Fruit fly (Drosophila melanogaster) whole organism, embryonic: ENCODE data around the gene CG18508.

Experiments used
- HmgZ ChIP-seq: fragments of 200-800 bp; sonication (Bioruptor generic); optimal IDR thresholded peaks from 2 replicates; lab custom pipeline; 2018; ENCODE audit warnings: missing biosample characterization, mild to moderate bottlenecking, missing genetic modification characterization
- gcm ChIP-seq: fragments of 200-800 bp; sonication (Bioruptor generic); optimal IDR thresholded peaks from 2 replicates; lab custom pipeline; 2019; ENCODE audit warnings: missing biosample characterization, mild to moderate bottlenecking, missing genetic modification characterization, moderate library complexity

- TF ChIP-seq HmgZ (tag; lab: Kevin White, UChicago) = no peak
- TF ChIP-seq gcm (GFP tag; lab: Kevin White, UChicago) = no peak
Observed at dm6 chrX:3137853-3138418, 35.0 kb downstream of the CG18508 start.
